Fruit fly (Drosophila melanogaster) whole organism, wandering third instar larva: ENCODE results near the gene Nelf-A.

Experiments used
- Abd-B ChIP-seq: fragments of >200 bp; optimal IDR thresholded peaks from 2 replicates; lab custom pipeline; 2017; ENCODE audit warnings: missing biosample characterization, missing genetic modification characterization
- CG32264 ChIP-seq: fragments of 200-800 bp; sonication (Bioruptor generic); optimal IDR thresholded peaks from 2 replicates; lab custom pipeline; 2016; ENCODE audit warnings: missing biosample characterization, missing genetic modification characterization
- CG9705 ChIP-seq: fragments of 200-800 bp; sonication (Bioruptor generic); optimal IDR thresholded peaks from 2 replicates; lab custom pipeline; 2018; ENCODE audit warnings: missing biosample characterization, mild to moderate bottlenecking, missing genetic modification characterization
- CrebA ChIP-seq: fragments of 200-800 bp; sonication (Bioruptor generic); optimal IDR thresholded peaks from 2 replicates; lab custom pipeline; 2016; ENCODE audit warnings: missing biosample characterization, mild to moderate bottlenecking, missing genetic modification characterization, borderline replicate concordance
- Dfd ChIP-seq: fragments of >200 bp; optimal IDR thresholded peaks from 2 replicates; lab custom pipeline; 2017; ENCODE audit warnings: missing biosample characterization, missing genetic modification characterization
- Dif ChIP-seq: fragments of 200-275, 200-300 bp; sonication (Bioruptor generic); optimal IDR thresholded peaks from 2 replicates; lab custom pipeline; 2018; ENCODE audit warnings: missing biosample characterization, missing genetic modification characterization; ENCODE audit not compliant: partially characterized antibody
- GATAd ChIP-seq: sonication (Bioruptor generic); optimal IDR thresholded peaks from 2 replicates; lab custom pipeline; 2016; ENCODE audit warnings: missing biosample characterization, missing genetic modification characterization
- HLH106 ChIP-seq: fragments of 200-800 bp; optimal IDR thresholded peaks from 3 replicates; lab custom pipeline; 2019; ENCODE audit warnings: missing biosample characterization, mild to moderate bottlenecking, missing genetic modification characterization, moderate library complexity
- Hnf4 ChIP-seq: fragments of 200-800 bp; sonication (Bioruptor generic); optimal IDR thresholded peaks from 2 replicates; lab custom pipeline; 2016; ENCODE audit warnings: missing biosample characterization, mild to moderate bottlenecking, missing genetic modification characterization
- Hr78 ChIP-seq: fragments of >200 bp; optimal IDR thresholded peaks from 2 replicates; lab custom pipeline; 2017; ENCODE audit warnings: missing biosample characterization, missing genetic modification characterization
- Hr83 ChIP-seq: fragments of 200-300 bp; sonication (Bioruptor generic); optimal IDR thresholded peaks from 2 replicates; lab custom pipeline; 2016; ENCODE audit warnings: missing biosample characterization, mild to moderate bottlenecking, missing genetic modification characterization, moderate library complexity; ENCODE audit not compliant: poor library complexity, severe bottlenecking
- Jra ChIP-seq: sonication (Bioruptor generic); optimal IDR thresholded peaks from 2 replicates; lab custom pipeline; 2016; ENCODE audit warnings: missing biosample characterization, missing genetic modification characterization
- Mio ChIP-seq: sonication (Bioruptor generic); optimal IDR thresholded peaks from 2 replicates; lab custom pipeline; 2016; ENCODE audit warnings: missing biosample characterization, missing genetic modification characterization
- Myc ChIP-seq: fragments of >200 bp; optimal IDR thresholded peaks from 2 replicates; lab custom pipeline; 2017
- N ChIP-seq: fragments of >200 bp; optimal IDR thresholded peaks from 2 replicates; lab custom pipeline; 2018; ENCODE audit warnings: missing biosample characterization, missing external identifiers, missing genetic modification characterization
- OdsH ChIP-seq: fragments of 200-800 bp; sonication (Bioruptor generic); optimal IDR thresholded peaks from 2 replicates; lab custom pipeline; 2016; ENCODE audit warnings: missing biosample characterization, mild to moderate bottlenecking, missing genetic modification characterization
- Rel ChIP-seq, 2 experiments: fragments of 200-800 bp; sonication (Bioruptor generic) in 1 of 2; optimal IDR thresholded peaks; 2 replicates in 1 of 2; 3 replicates in 1 of 2; lab custom pipeline; 2016 to 2019; ENCODE audit warnings: mild to moderate bottlenecking in 2 of 2, missing biosample characterization in 2 of 2, missing genetic modification characterization in 2 of 2, moderate library complexity in 1 of 2
- Sp1 ChIP-seq: fragments of 200-800 bp; sonication (Bioruptor generic); optimal IDR thresholded peaks from 3 replicates; lab custom pipeline; 2019; ENCODE audit warnings: missing biosample characterization, mild to moderate bottlenecking, missing genetic modification characterization, moderate library complexity
- Vsx2 ChIP-seq: fragments of 200-300, 225-300 bp; sonication (Bioruptor generic); optimal IDR thresholded peaks from 2 replicates; lab custom pipeline; 2018; ENCODE audit warnings: missing biosample characterization, missing genetic modification characterization; ENCODE audit not compliant: partially characterized antibody
- br ChIP-seq: fragments of 200-800 bp; sonication (Bioruptor generic); optimal IDR thresholded peaks from 2 replicates; lab custom pipeline; 2016; ENCODE audit warnings: missing biosample characterization, missing genetic modification characterization
- brk ChIP-seq: fragments of 200-800 bp; sonication (Bioruptor generic); optimal IDR thresholded peaks from 2 replicates; lab custom pipeline; 2016; ENCODE audit warnings: missing biosample characterization, mild to moderate bottlenecking, missing genetic modification characterization
- dl ChIP-seq, 2 experiments: fragments of 175-275, 200-275 bp in 1 of 2; fragments of 200-275 bp in 1 of 2; sonication (Bioruptor generic); optimal IDR thresholded peaks; lab custom pipeline; 2018; ENCODE audit warnings: mild to moderate bottlenecking in 2 of 2, missing biosample characterization in 2 of 2, missing genetic modification characterization in 2 of 2, moderate library complexity in 2 of 2; ENCODE audit not compliant: partially characterized antibody in 2 of 2, insufficient read depth in 1 of 2
- dmrt93B ChIP-seq: fragments of 200-800 bp; sonication (Bioruptor generic); optimal IDR thresholded peaks from 2 replicates; lab custom pipeline; 2018; ENCODE audit warnings: missing biosample characterization, mild to moderate bottlenecking, missing genetic modification characterization
- dsf ChIP-seq: sonication (Bioruptor generic); optimal IDR thresholded peaks from 2 replicates; lab custom pipeline; 2016; ENCODE audit warnings: missing biosample characterization, missing genetic modification characterization, borderline replicate concordance
- ey ChIP-seq: fragments of 200-800 bp; sonication (Bioruptor generic); optimal IDR thresholded peaks from 2 replicates; lab custom pipeline; 2016; ENCODE audit warnings: missing biosample characterization, missing genetic modification characterization
- foxo ChIP-seq, 2 experiments: fragments of 200-800 bp; sonication (Bioruptor generic); optimal IDR thresholded peaks; 2 replicates in 1 of 2; 3 replicates in 1 of 2; lab custom pipeline; 2016 to 2017; ENCODE audit warnings: missing biosample characterization in 2 of 2, missing genetic modification characterization in 2 of 2
- fru ChIP-seq: fragments of 200-800 bp; sonication (Bioruptor generic); optimal IDR thresholded peaks from 3 replicates; lab custom pipeline; 2016; ENCODE audit warnings: missing biosample characterization, mild to moderate bottlenecking, missing genetic modification characterization
- h ChIP-seq: fragments of 200-800 bp; sonication (Bioruptor generic); optimal IDR thresholded peaks from 3 replicates; lab custom pipeline; 2016; ENCODE audit warnings: missing biosample characterization, mild to moderate bottlenecking, missing genetic modification characterization
- jim ChIP-seq: fragments of 175-275, 200-325 bp; sonication (Bioruptor generic); optimal IDR thresholded peaks from 2 replicates; lab custom pipeline; 2016; ENCODE audit warnings: missing biosample characterization, mild to moderate bottlenecking, missing genetic modification characterization
- lola ChIP-seq: fragments of >200 bp; optimal IDR thresholded peaks from 2 replicates; lab custom pipeline; 2017; ENCODE audit warnings: missing biosample characterization, missing genetic modification characterization
- pan ChIP-seq: fragments of >200 bp; optimal IDR thresholded peaks from 2 replicates; lab custom pipeline; 2017
- psq ChIP-seq: fragments of 200-800 bp; sonication (Bioruptor generic); optimal IDR thresholded peaks from 3 replicates; lab custom pipeline; 2017; ENCODE audit warnings: missing biosample characterization, mild to moderate bottlenecking, missing genetic modification characterization, moderate library complexity
- rgr ChIP-seq: fragments of 200-800 bp; sonication (Bioruptor generic); optimal IDR thresholded peaks from 3 replicates; lab custom pipeline; 2016; ENCODE audit warnings: missing biosample characterization, mild to moderate bottlenecking, missing genetic modification characterization
- sage ChIP-seq: fragments of 200-800 bp; sonication (Bioruptor generic); optimal IDR thresholded peaks from 2 replicates; lab custom pipeline; 2016; ENCODE audit warnings: missing biosample characterization, mild to moderate bottlenecking, missing genetic modification characterization
- sv ChIP-seq: fragments of 200-800 bp; sonication (Bioruptor generic); optimal IDR thresholded peaks from 3 replicates; lab custom pipeline; 2016; ENCODE audit warnings: missing biosample characterization, missing genetic modification characterization
- tai ChIP-seq: sonication (Bioruptor generic); optimal IDR thresholded peaks from 2 replicates; lab custom pipeline; 2016; ENCODE audit warnings: missing biosample characterization, missing genetic modification characterization
- usp ChIP-seq: fragments of >200 bp; optimal IDR thresholded peaks from 2 replicates; lab custom pipeline; 2017; ENCODE audit warnings: missing biosample characterization, missing genetic modification characterization
- woc ChIP-seq: sonication (Bioruptor generic); optimal IDR thresholded peaks from 2 replicates; lab custom pipeline; 2016; ENCODE audit warnings: missing biosample characterization, mild to moderate bottlenecking, missing genetic modification characterization

Nelf-A gene

dm6 chr3R:21215290-21215689, 8.2 kb upstream of the Nelf-A start:
- no peak for TF ChIP-seq fru (GFP tag; lab: Kevin White, UChicago)
- no peak for TF ChIP-seq CrebA

- no peak for TF ChIP-seq Rel (GFP tag; optimal IDR thresholded peaks at IDR 0.05; lab: Kevin White, UChicago)
- no peak for TF ChIP-seq Rel (tag; optimal IDR thresholded peaks at IDR 0.05; lab: Kevin White, UChicago)
- peak; percentile 27 for TF ChIP-seq psq
- peak; percentile 70 for TF ChIP-seq Myc (lab: Kevin White, UChicago)
- peak; percentile 14 for TF ChIP-seq Mio (GFP tag; lab: Kevin White, UChicago)
- TF ChIP-seq ey (GFP tag; lab: Kevin White, UChicago): peak; percentile 23
- TF ChIP-seq Dfd (GFP tag; lab: Kevin White, UChicago): no peak
- TF ChIP-seq sv (GFP tag; lab: Kevin White, UChicago): peak; percentile 15
- peak in 1 of 2 experiments; percentile 29 for TF ChIP-seq foxo (GFP tag; optimal IDR thresholded peaks at IDR 0.05; lab: Kevin White, UChicago)
- TF ChIP-seq Sp1 (GFP tag; lab: Kevin White, UChicago): peak; percentile 2
- TF ChIP-seq HLH106 (tag; lab: Kevin White, UChicago): peak; percentile 14
- no peak for TF ChIP-seq fru (GFP tag; lab: Kevin White, UChicago)
- TF ChIP-seq Vsx2 (GFP tag; lab: Kevin White, UChicago): no peak
Measured at dm6 chr3R:21218733-21219165, 4.8 kb upstream of the Nelf-A start, which contains the start of the genes Smyd5 and Oga. Smyd5 (minus strand) TSS chr3R:21218791. Oga (plus strand) TSS chr3R:21219077.

- TF ChIP-seq Rel (GFP tag; optimal IDR thresholded peaks at IDR 0.05; lab: Kevin White, UChicago): no peak
- TF ChIP-seq Rel (tag; optimal IDR thresholded peaks at IDR 0.05; lab: Kevin White, UChicago): peak; percentile 23
- no peak for TF ChIP-seq Hr78
- no peak for TF ChIP-seq Mio (GFP tag; lab: Kevin White, UChicago)
- TF ChIP-seq h: peak; percentile 44
- no peak for TF ChIP-seq jim
- TF ChIP-seq Sp1 (GFP tag; lab: Kevin White, UChicago): no peak
- TF ChIP-seq GATAd: no peak
- TF ChIP-seq pan (lab: Kevin White, UChicago): no peak
- peak; percentile 31 for TF ChIP-seq OdsH (GFP tag; lab: Kevin White, UChicago)
- no peak for TF ChIP-seq usp
- TF ChIP-seq CG32264: no peak
- TF ChIP-seq Hr83 (GFP tag; lab: Kevin White, UChicago): no peak
- no peak for TF ChIP-seq Myc (lab: Kevin White, UChicago)
- no peak for TF ChIP-seq woc (GFP tag; lab: Kevin White, UChicago)
- no peak for TF ChIP-seq Dfd (GFP tag; lab: Kevin White, UChicago)
- no peak for TF ChIP-seq sage (GFP tag; lab: Kevin White, UChicago)
- peak; percentile 9 for TF ChIP-seq rgr (GFP tag; lab: Kevin White, UChicago)
- no peak for TF ChIP-seq N (GFP tag; lab: Kevin White, UChicago)
- no peak for TF ChIP-seq dmrt93B (GFP tag; lab: Kevin White, UChicago)
- TF ChIP-seq CrebA: no peak
- no peak for TF ChIP-seq Hnf4
- no peak for TF ChIP-seq Vsx2 (GFP tag; lab: Kevin White, UChicago)
- peak in 1 of 2 experiments; percentile 58 for TF ChIP-seq foxo (GFP tag; optimal IDR thresholded peaks at IDR 0.05; lab: Kevin White, UChicago)
- no peak for TF ChIP-seq sv (GFP tag; lab: Kevin White, UChicago)
- TF ChIP-seq dsf: no peak
- TF ChIP-seq Abd-B (GFP tag; lab: Kevin White, UChicago): no peak
- TF ChIP-seq ey (GFP tag; lab: Kevin White, UChicago): no peak
- TF ChIP-seq fru (GFP tag; lab: Kevin White, UChicago): no peak
- no peak for TF ChIP-seq dl (GFP tag; optimal IDR thresholded peaks at IDR 0.05; lab: Kevin White, UChicago; ENCODE audit: insufficient read depth in 1 of 2, partially characterized antibody in 2 of 2)
- TF ChIP-seq psq: peak; percentile 40
- peak; percentile 43 for TF ChIP-seq HLH106 (tag; lab: Kevin White, UChicago)
- TF ChIP-seq CG9705: no peak
- peak; percentile 34 for TF ChIP-seq br (GFP tag; lab: Kevin White, UChicago)
- no peak for TF ChIP-seq lola (GFP tag; lab: Kevin White, UChicago)
- TF ChIP-seq tai (GFP tag; lab: Kevin White, UChicago): no peak
- no peak for TF ChIP-seq Jra (GFP tag; lab: Kevin White, UChicago)
- TF ChIP-seq brk: no peak
- no peak for TF ChIP-seq Dif (GFP tag; lab: Kevin White, UChicago)
- TF ChIP-seq, all 38 proteins: peak for 8
Measured at dm6 chr3R:21224230-21224629, 726 bp downstream of the Nelf-A start.
